Fruit fly (Drosophila melanogaster) whole organism, embryonic: ENCODE results near the gene syd.
A peak's percentile ranks its signal among the peaks of the same experiment; 100 is the strongest.

ENCODE experiments used
- Ada2b ChIP-seq: fragments of 200-800 bp; sonication (Bioruptor generic); IDR thresholded peaks from 2 replicates; pipeline ENCODE4 v1.3.6; 2022; ENCODE audit warnings: missing biosample characterization, missing genetic modification characterization
- Awh ChIP-seq: fragments of 200-800 bp; sonication (Bioruptor generic); IDR thresholded peaks from 2 replicates; pipeline ENCODE4, ENCODE4 v1.3.6; 2022; ENCODE audit warnings: missing biosample characterization, missing genetic modification characterization
- B-H1 ChIP-seq: fragments of 200-800 bp; sonication (Bioruptor generic); IDR thresholded peaks from 3 replicates; pipeline ENCODE4 v1.3.6; 2022; ENCODE audit warnings: missing biosample characterization, missing genetic modification characterization
- CG12071 ChIP-seq: fragments of 200-800 bp; sonication (Bioruptor generic); optimal IDR thresholded peaks from 3 replicates; lab custom pipeline; 2018; ENCODE audit warnings: missing biosample characterization, mild to moderate bottlenecking, missing genetic modification characterization
- CG1233 ChIP-seq: fragments of 200-800 bp; sonication (Bioruptor generic); optimal IDR thresholded peaks from 4 replicates; lab custom pipeline; 2018; ENCODE audit warnings: missing biosample characterization, mild to moderate bottlenecking, missing genetic modification characterization
- CG13287 ChIP-seq: fragments of 200-800 bp; sonication (Bioruptor generic); IDR thresholded peaks from 2 replicates; pipeline ENCODE4 v1.3.6; 2022; ENCODE audit warnings: missing biosample characterization, missing genetic modification characterization; ENCODE audit not compliant: partially characterized antibody
- CG13775 ChIP-seq: fragments of 200-800 bp; sonication (Bioruptor generic); optimal IDR thresholded peaks from 3 replicates; lab custom pipeline; 2017; ENCODE audit warnings: missing biosample characterization, mild to moderate bottlenecking, missing genetic modification characterization
- CG14667 ChIP-seq: fragments of 200-800 bp; sonication (Bioruptor generic); IDR thresholded peaks from 2 replicates; pipeline ENCODE4 v1.3.6; 2022; ENCODE audit warnings: missing biosample characterization, missing genetic modification characterization
- CG15514 ChIP-seq: fragments of 200-800 bp; sonication (Bioruptor generic); optimal IDR thresholded peaks from 3 replicates; lab custom pipeline; 2017; ENCODE audit warnings: missing biosample characterization, missing genetic modification characterization, mild to moderate bottlenecking, moderate library complexity, missing genetic modification reagents
- CG15601 ChIP-seq: fragments of 200-800 bp; sonication (Bioruptor generic); optimal IDR thresholded peaks from 3 replicates; lab custom pipeline; 2019; ENCODE audit warnings: missing biosample characterization, mild to moderate bottlenecking, missing genetic modification characterization, moderate library complexity
- CG15696 ChIP-seq: fragments of 200-800 bp; sonication (Bioruptor generic); optimal IDR thresholded peaks from 2 replicates; lab custom pipeline; 2019; ENCODE audit warnings: missing biosample characterization, mild to moderate bottlenecking, missing genetic modification characterization, moderate library complexity
- CG1647 ChIP-seq: fragments of 200-800 bp; sonication (Bioruptor generic); optimal IDR thresholded peaks from 3 replicates; lab custom pipeline; 2016; ENCODE audit warnings: missing biosample characterization, missing genetic modification characterization
- CG17328 ChIP-seq: fragments of 200-800 bp; sonication (Bioruptor generic); IDR thresholded peaks from 2 replicates; pipeline ENCODE4 v1.3.6; 2022; ENCODE audit warnings: missing biosample characterization, missing genetic modification characterization
- CG1832 ChIP-seq: fragments of 200-800 bp; sonication (Bioruptor generic); optimal IDR thresholded peaks from 2 replicates; lab custom pipeline; 2017; ENCODE audit warnings: missing biosample characterization, mild to moderate bottlenecking, missing genetic modification characterization, inconsistent platforms
- CG18764 ChIP-seq: fragments of 200-800 bp; sonication (Bioruptor generic); optimal IDR thresholded peaks from 3 replicates; lab custom pipeline; 2016; ENCODE audit warnings: missing biosample characterization, missing genetic modification characterization
- CG2712 ChIP-seq: fragments of 200-800 bp; optimal IDR thresholded peaks from 3 replicates; lab custom pipeline; 2019; ENCODE audit warnings: missing biosample characterization, mild to moderate bottlenecking, missing genetic modification characterization, moderate library complexity
- CG34376 ChIP-seq: fragments of 200-800 bp; sonication (Bioruptor generic); optimal IDR thresholded peaks from 2 replicates; lab custom pipeline; 2018; ENCODE audit warnings: missing biosample characterization, mild to moderate bottlenecking, missing genetic modification characterization
- CG3838 ChIP-seq: fragments of 200-800 bp; sonication (Bioruptor generic); optimal IDR thresholded peaks from 3 replicates; lab custom pipeline; 2016; ENCODE audit warnings: missing biosample characterization, missing genetic modification characterization
- CG3995 ChIP-seq: fragments of 200-800 bp; sonication (Bioruptor generic); optimal IDR thresholded peaks from 3 replicates; lab custom pipeline; 2016; ENCODE audit warnings: missing biosample characterization, missing genetic modification characterization
- CG4404 ChIP-seq: fragments of 200-800 bp; sonication (Bioruptor generic); IDR thresholded peaks from 2 replicates; pipeline ENCODE4 v1.3.6; 2022; ENCODE audit warnings: missing biosample characterization, missing genetic modification characterization
- CG4424 ChIP-seq: fragments of 200-800 bp; sonication (Bioruptor generic); optimal IDR thresholded peaks from 3 replicates; lab custom pipeline; 2016; ENCODE audit warnings: missing biosample characterization, missing genetic modification characterization
- CG5953 ChIP-seq: fragments of 200-800 bp; sonication (Bioruptor generic); IDR thresholded peaks from 2 replicates; pipeline ENCODE4 v1.3.6; 2022; ENCODE audit warnings: missing biosample characterization, missing genetic modification characterization
- CG6175 ChIP-seq: fragments of 200-800 bp; sonication (Bioruptor generic); IDR thresholded peaks from 3 replicates; pipeline ENCODE4 v1.3.6; 2022; ENCODE audit warnings: missing biosample characterization, missing genetic modification characterization
- CG6272 ChIP-seq: fragments of 200-800 bp; sonication (Bioruptor generic); IDR thresholded peaks from 2 replicates; pipeline ENCODE4 v1.3.6; 2022; ENCODE audit warnings: missing biosample characterization, missing genetic modification characterization
- CG9437 ChIP-seq: fragments of 200-800 bp; sonication (Bioruptor generic); optimal IDR thresholded peaks from 2 replicates; lab custom pipeline; 2018; ENCODE audit warnings: missing biosample characterization, mild to moderate bottlenecking, missing genetic modification characterization
- CTCF ChIP-seq: fragments of 200-800 bp; sonication (Bioruptor generic); optimal IDR thresholded peaks from 2 replicates; lab custom pipeline; 2017; ENCODE audit warnings: missing biosample characterization, mild to moderate bottlenecking, missing genetic modification characterization, moderate library complexity
- Camta ChIP-seq: fragments of 200-800 bp; sonication (Bioruptor generic); optimal IDR thresholded peaks from 2 replicates; lab custom pipeline; 2016; ENCODE audit warnings: missing biosample characterization, missing genetic modification characterization
- Hmr ChIP-seq: fragments of 200-800 bp; sonication (Bioruptor generic); optimal IDR thresholded peaks from 3 replicates; lab custom pipeline; 2017; ENCODE audit warnings: mild to moderate bottlenecking, missing biosample characterization, missing genetic modification reagents, missing genetic modification characterization
- Hmx ChIP-seq: fragments of 200-800 bp; sonication (Bioruptor generic); optimal IDR thresholded peaks from 2 replicates; lab custom pipeline; 2016; ENCODE audit warnings: missing biosample characterization, missing genetic modification characterization
- Nf-YA ChIP-seq: fragments of 200-800 bp; sonication (Bioruptor generic); IDR thresholded peaks from 2 replicates; pipeline ENCODE4 v1.3.6; 2022; ENCODE audit warnings: missing biosample characterization, missing genetic modification characterization
- Oaz ChIP-seq: fragments of 200-800 bp; sonication (Bioruptor generic); IDR thresholded peaks from 2 replicates; pipeline ENCODE4 v1.3.6; 2022; ENCODE audit warnings: missing biosample characterization, missing genetic modification characterization
- Oli ChIP-seq: fragments of 200-800 bp; sonication (Bioruptor generic); optimal IDR thresholded peaks from 2 replicates; lab custom pipeline; 2018; ENCODE audit warnings: missing biosample characterization, mild to moderate bottlenecking, missing genetic modification characterization, moderate library complexity
- PHDP ChIP-seq: fragments of 200-800 bp; sonication (Bioruptor generic); optimal IDR thresholded peaks from 3 replicates; lab custom pipeline; 2018; ENCODE audit warnings: missing biosample characterization, mild to moderate bottlenecking, missing genetic modification characterization, moderate library complexity
- Ptx1 ChIP-seq: fragments of 200-800 bp; sonication (Bioruptor generic); IDR thresholded peaks from 2 replicates; pipeline ENCODE4 v1.3.6; 2022; ENCODE audit warnings: missing biosample characterization, missing genetic modification characterization
- Sin3A ChIP-seq: fragments of >200 bp; optimal IDR thresholded peaks from 2 replicates; lab custom pipeline; 2018
- Tbp ChIP-seq: fragments of >200 bp; optimal IDR thresholded peaks from 2 replicates; lab custom pipeline; 2018; ENCODE audit warnings: missing biosample characterization, missing genetic modification characterization
- cad ChIP-seq: fragments of >200 bp; optimal IDR thresholded peaks from 2 replicates; lab custom pipeline; 2017; ENCODE audit warnings: missing biosample characterization, missing genetic modification characterization
- corto ChIP-seq: fragments of 200-800 bp; sonication (Bioruptor generic); optimal IDR thresholded peaks from 2 replicates; lab custom pipeline; 2016; ENCODE audit warnings: missing biosample characterization, mild to moderate bottlenecking, missing genetic modification characterization, moderate library complexity
- ems ChIP-seq: fragments of 200-800 bp; sonication (Bioruptor generic); optimal IDR thresholded peaks from 3 replicates; lab custom pipeline; 2016; ENCODE audit warnings: missing biosample characterization, missing genetic modification characterization
- exex ChIP-seq: fragments of 200-800 bp; sonication (Bioruptor generic); optimal IDR thresholded peaks from 4 replicates; lab custom pipeline; 2018; ENCODE audit warnings: missing biosample characterization, mild to moderate bottlenecking, missing genetic modification characterization, moderate library complexity
- fd64A ChIP-seq: fragments of 200-800 bp; sonication (Bioruptor generic); optimal IDR thresholded peaks from 3 replicates; lab custom pipeline; 2018; ENCODE audit warnings: missing biosample characterization, mild to moderate bottlenecking, missing genetic modification characterization
- fru ChIP-seq: fragments of >200 bp; optimal IDR thresholded peaks from 2 replicates; lab custom pipeline; 2017
- hb ChIP-seq: fragments of 200-800 bp; sonication (Bioruptor generic); IDR thresholded peaks from 3 replicates; pipeline ENCODE4 v1.3.6; 2022; ENCODE audit warnings: missing biosample characterization, missing genetic modification characterization; ENCODE audit not compliant: partially characterized antibody
- jigr1 ChIP-seq: fragments of 200-800 bp; sonication (Bioruptor generic); IDR thresholded peaks from 3 replicates; pipeline ENCODE4 v1.3.6; 2022; ENCODE audit warnings: missing biosample characterization, missing genetic modification characterization
- jumu ChIP-seq: fragments of 200-800 bp; sonication (Bioruptor generic); optimal IDR thresholded peaks from 3 replicates; lab custom pipeline; 2016; ENCODE audit warnings: missing biosample characterization, missing genetic modification characterization
- knrl ChIP-seq: fragments of 200-800 bp; sonication (Bioruptor generic); IDR thresholded peaks from 3 replicates; pipeline ENCODE4 v1.3.6; 2022; ENCODE audit warnings: missing biosample characterization, missing genetic modification characterization; ENCODE audit not compliant: partially characterized antibody
- odd ChIP-seq: fragments of 200-800 bp; sonication (Bioruptor generic); optimal IDR thresholded peaks from 2 replicates; lab custom pipeline; 2017; ENCODE audit warnings: missing biosample characterization, mild to moderate bottlenecking, missing genetic modification characterization
- peb ChIP-seq: fragments of 200-800 bp; sonication (Bioruptor generic); IDR thresholded peaks from 2 replicates; pipeline ENCODE4 v1.3.6; 2022; ENCODE audit warnings: missing biosample characterization, missing genetic modification characterization
- so ChIP-seq: fragments of 200-800 bp; sonication (Bioruptor generic); IDR thresholded peaks from 3 replicates; pipeline ENCODE4 v1.3.6; 2022; ENCODE audit warnings: missing biosample characterization, missing genetic modification characterization
- ttk ChIP-seq: fragments of 200-800 bp; sonication (Bioruptor generic); IDR thresholded peaks from 2 replicates; pipeline ENCODE4 v2.1.2; 2022; ENCODE audit warnings: missing biosample characterization, missing genetic modification characterization
- unpg ChIP-seq: fragments of 200-800 bp; sonication (Bioruptor generic); optimal IDR thresholded peaks from 3 replicates; lab custom pipeline; 2018; ENCODE audit warnings: missing biosample characterization, mild to moderate bottlenecking, missing genetic modification characterization, moderate library complexity
- zf30C ChIP-seq: fragments of 200-800 bp; sonication (Bioruptor generic); optimal IDR thresholded peaks from 3 replicates; lab custom pipeline; 2018; ENCODE audit warnings: missing biosample characterization, mild to moderate bottlenecking, missing genetic modification characterization

syd gene

dm6 chr3L:7867036-7867787 is 68.7 kb downstream of the syd start, which contains the start of gene Pdp1 (continued):
- no peak for TF ChIP-seq hb (GFP tag; lab: Robert Waterston, UW)
- TF ChIP-seq Tbp (GFP tag; lab: Kevin White, UChicago), result no peak
- no peak for TF ChIP-seq CG15696 (tag; lab: Kevin White, UChicago)
- no peak for TF ChIP-seq CG1647 (GFP tag; lab: Kevin White, UChicago)
- no peak for TF ChIP-seq Camta (GFP tag; lab: Kevin White, UChicago)
- TF ChIP-seq Sin3A (lab: Kevin White, UChicago), result no peak
- no peak for TF ChIP-seq CG3838 (GFP tag; lab: Kevin White, UChicago)
- TF ChIP-seq B-H1 (GFP tag; lab: Robert Waterston, UW), result no peak; the same call in 2 of the 3 replicates
- TF ChIP-seq knrl, result no peak
- no peak for TF ChIP-seq CG13775 (GFP tag; lab: Kevin White, UChicago)
- TF ChIP-seq CG6175 (GFP tag; lab: Robert Waterston, UW), result no peak
- TF ChIP-seq Oaz, result no peak
- peak; percentile 4 for TF ChIP-seq Hmr (GFP tag; lab: Kevin White, UChicago)
- TF ChIP-seq fru, result no peak
- no peak for TF ChIP-seq Awh (GFP tag; lab: Robert Waterston, UW)
- no peak for TF ChIP-seq CG1233 (GFP tag; lab: Kevin White, UChicago)
- no peak for TF ChIP-seq ems (GFP tag; lab: Kevin White, UChicago)
- no peak for TF ChIP-seq CG15601 (tag; lab: Kevin White, UChicago)
- TF ChIP-seq exex (tag; lab: Kevin White, UChicago), result peak; percentile 74
- TF ChIP-seq CG15514 (GFP tag; lab: Kevin White, UChicago), result no peak
- peak; percentile 82 for TF ChIP-seq CG1832
- TF ChIP-seq Ada2b (GFP tag; lab: Robert Waterston, UW), result peak; percentile 29; the same call in 1 of the 2 replicates
- no peak for TF ChIP-seq Nf-YA
- TF ChIP-seq CG3995 (GFP tag; lab: Kevin White, UChicago), result no peak
- TF ChIP-seq Ptx1 (GFP tag; lab: Robert Waterston, UW), result no peak
- no peak for TF ChIP-seq jumu (GFP tag; lab: Kevin White, UChicago)
- TF ChIP-seq cad (GFP tag; lab: Kevin White, UChicago), result no peak
- peak; percentile 5 for TF ChIP-seq Oli (tag; lab: Kevin White, UChicago)
- TF ChIP-seq CG4404 (GFP tag; lab: Robert Waterston, UW), result no peak
- no peak for TF ChIP-seq CG2712 (tag; lab: Kevin White, UChicago)
- no peak for TF ChIP-seq CG6272 (GFP tag; lab: Robert Waterston, UW)
- no peak for TF ChIP-seq Hmx
- peak; percentile 14 for TF ChIP-seq CG4424 (GFP tag; lab: Kevin White, UChicago)
- no peak for TF ChIP-seq CG18764 (GFP tag; lab: Kevin White, UChicago)
- no peak for TF ChIP-seq CG9437 (GFP tag; lab: Kevin White, UChicago)
- no peak for TF ChIP-seq CG14667 (GFP tag; lab: Robert Waterston, UW)
- TF ChIP-seq CG5953, result 0 out of 2 replicates have a peak, but pooled peaks have one; percentile 18
- peak; percentile 88 for TF ChIP-seq CG34376 (GFP tag; lab: Kevin White, UChicago)
- no peak for TF ChIP-seq unpg (GFP tag; lab: Kevin White, UChicago)
- TF ChIP-seq peb, result no peak
- TF ChIP-seq so (GFP tag; lab: Robert Waterston, UW), result peak; percentile 71; the same call in 2 of the 3 replicates
- TF ChIP-seq odd (GFP tag; lab: Kevin White, UChicago), result no peak
- no peak for TF ChIP-seq fd64A
- no peak for TF ChIP-seq ttk (GFP tag; lab: Robert Waterston, UW)
- peak; percentile 57 for TF ChIP-seq CG13287
- TF ChIP-seq CG17328 (GFP tag; lab: Robert Waterston, UW), result 0 out of 2 replicates have a peak, but pooled peaks have one; percentile 27
- TF ChIP-seq zf30C (GFP tag; lab: Kevin White, UChicago), result no peak
- TF ChIP-seq CG12071 (GFP tag; lab: Kevin White, UChicago), result peak; percentile 54
- no peak for TF ChIP-seq jigr1 (GFP tag; lab: Robert Waterston, UW)
- no peak for TF ChIP-seq PHDP (tag; lab: Kevin White, UChicago)
- TF ChIP-seq CTCF (GFP tag; lab: Kevin White, UChicago), result no peak
- TF ChIP-seq corto (GFP tag; lab: Kevin White, UChicago), result no peak
